Worm (Caenorhabditis elegans): Measurements from ENCODE around the gene mec-5.

- TF ChIP-seq unc-62 (GFP tag; optimal IDR thresholded peaks at IDR 0.05) (no peak), hrde-1 (tag; optimal IDR thresholded peaks at IDR 0.05; ENCODE audit: borderline replicate concordance) (no peak), T26A5.8 (tag; optimal IDR thresholded peaks at IDR 0.05) (no peak), nhr-179 (tag; optimal IDR thresholded peaks at IDR 0.05) (no peak), C06A6.2 (GFP tag; conservative IDR thresholded peaks at IDR 0.05) (no peak), sea-2 (GFP tag; IDR thresholded peaks at IDR 0.05) (no peak), aptf-3 (GFP tag; IDR thresholded peaks at IDR 0.05) (no peak), nfya-1 (tag; optimal IDR thresholded peaks at IDR 0.05; ENCODE audit: borderline replicate concordance, insufficient read depth) (no peak)
Observed at ce11 chrX:15939224-15939623, 4.6 kb upstream of the mec-5 start, which contains the start of gene mrp-3.
